Worm (Caenorhabditis elegans) whole organism, young adult: ENCODE measurements around the gene nduv-3.

Experiments used
- C06A6.2 ChIP-seq: fragments of 200-800 bp; sonication (Bioruptor generic); conservative IDR thresholded peaks from 2 replicates; pipeline ENCODE4 v1.3.6; 2022; ENCODE audit warnings: missing genetic modification characterization, missing compliant biosample characterization
- C17E4.6 ChIP-seq: fragments of 200-800 bp; sonication (Bioruptor generic); IDR thresholded peaks from 2 replicates; pipeline ENCODE4 v1.3.6; 2022; ENCODE audit warnings: missing genetic modification reagents, missing genetic modification characterization, missing compliant biosample characterization
- F22D6.2 ChIP-seq: sonication (generic microtip); optimal IDR thresholded peaks from 2 replicates; lab custom pipeline; 2016; ENCODE audit warnings: mild to moderate bottlenecking, missing genetic modification characterization, missing compliant biosample characterization
- F37B4.10 ChIP-seq: fragments of 200-800 bp; sonication (Bioruptor generic); IDR thresholded peaks from 2 replicates; pipeline ENCODE4 v1.3.6; 2022; ENCODE audit warnings: missing genetic modification characterization, missing compliant biosample characterization
- F39B2.1 ChIP-seq: fragments of 200-800 bp; sonication (Bioruptor generic); IDR thresholded peaks from 2 replicates; pipeline ENCODE4 v1.3.6; 2022; ENCODE audit warnings: missing genetic modification reagents, missing genetic modification characterization, missing compliant biosample characterization
- F55B11.4 ChIP-seq: sonication (generic microtip); optimal IDR thresholded peaks from 2 replicates; lab custom pipeline; 2016; ENCODE audit warnings: missing compliant biosample characterization, missing genetic modification characterization, borderline replicate concordance; ENCODE audit not compliant: insufficient read depth
- F57C9.4 ChIP-seq: sonication (generic microtip); optimal IDR thresholded peaks from 2 replicates; lab custom pipeline; 2017; ENCODE audit warnings: mild to moderate bottlenecking, missing genetic modification characterization, missing compliant biosample characterization
- T07F8.4 ChIP-seq: sonication (generic microtip); optimal IDR thresholded peaks from 2 replicates; lab custom pipeline; 2016; ENCODE audit warnings: mild to moderate bottlenecking, missing genetic modification characterization, moderate library complexity, missing compliant biosample characterization
- Y95B8A.8 ChIP-seq: fragments of 200-800 bp; sonication (Bioruptor generic); IDR thresholded peaks from 2 replicates; pipeline ENCODE4 v1.3.6; 2022; ENCODE audit warnings: missing genetic modification reagents, missing genetic modification characterization, missing compliant biosample characterization
- ZK185.1 ChIP-seq: sonication (generic microtip); optimal IDR thresholded peaks from 2 replicates; lab custom pipeline; 2016; ENCODE audit warnings: mild to moderate bottlenecking, missing genetic modification characterization, missing compliant biosample characterization; ENCODE audit not compliant: poor library complexity, severe bottlenecking
- akir-1 ChIP-seq: fragments of 200-800 bp; sonication (Bioruptor generic); optimal IDR thresholded peaks from 2 replicates; lab custom pipeline; 2018; ENCODE audit warnings: mild to moderate bottlenecking, missing genetic modification characterization, moderate library complexity, missing compliant biosample characterization
- athp-1 ChIP-seq: sonication (generic microtip); optimal IDR thresholded peaks from 2 replicates; lab custom pipeline; 2017; ENCODE audit warnings: mild to moderate bottlenecking, missing genetic modification characterization, missing compliant biosample characterization
- attf-3 ChIP-seq: fragments of 200-800 bp; sonication (Bioruptor generic); conservative IDR thresholded peaks from 2 replicates; pipeline ENCODE4 v1.3.6; 2022; ENCODE audit warnings: missing genetic modification reagents, missing genetic modification characterization, missing compliant biosample characterization
- attf-5 ChIP-seq: fragments of 200-800 bp; sonication (Bioruptor generic); optimal IDR thresholded peaks from 2 replicates; lab custom pipeline; 2018; ENCODE audit warnings: mild to moderate bottlenecking, missing genetic modification characterization, missing compliant biosample characterization
- bed-1 ChIP-seq: fragments of 200-800 bp; sonication (Bioruptor generic); IDR thresholded peaks from 2 replicates; pipeline ENCODE4 v1.3.6; 2022; ENCODE audit warnings: missing genetic modification reagents, missing genetic modification characterization, missing compliant biosample characterization
- ceh-100 ChIP-seq: fragments of 200-800 bp; sonication (Bioruptor generic); IDR thresholded peaks from 2 replicates; pipeline ENCODE4 v1.3.6; 2022; ENCODE audit warnings: missing genetic modification reagents, missing genetic modification characterization, missing compliant biosample characterization
- efl-1 ChIP-seq: fragments of 150-350 bp; optimal IDR thresholded peaks from 2 replicates; lab custom pipeline; 2014; ENCODE audit warnings: missing biosample characterization, missing genetic modification reagents, missing genetic modification characterization
- egl-18 ChIP-seq: fragments of 200-800 bp; sonication (Bioruptor generic); IDR thresholded peaks from 2 replicates; pipeline ENCODE4 v1.3.6; 2022; ENCODE audit warnings: missing genetic modification reagents, missing genetic modification characterization, missing compliant biosample characterization
- ekl-4 ChIP-seq: fragments of 200-800 bp; sonication (Bioruptor generic); IDR thresholded peaks from 2 replicates; pipeline ENCODE4 v1.3.6; 2022; ENCODE audit warnings: missing genetic modification reagents, missing genetic modification characterization, missing compliant biosample characterization
- him-1 ChIP-seq: sonication (generic microtip); optimal IDR thresholded peaks from 2 replicates; lab custom pipeline; 2016; ENCODE audit warnings: missing genotype, missing genetic modification reagents, missing genetic modification characterization, missing compliant biosample characterization
- hmg-20 ChIP-seq: fragments of 200-800 bp; sonication (Bioruptor generic); IDR thresholded peaks from 2 replicates; pipeline ENCODE4 v1.3.6; 2022; ENCODE audit warnings: missing genetic modification reagents, missing genetic modification characterization, missing compliant biosample characterization
- hsf-1 ChIP-seq: fragments of 200-800 bp; sonication (Bioruptor generic); IDR thresholded peaks from 2 replicates; pipeline ENCODE4 v1.3.6; 2022; ENCODE audit warnings: missing genetic modification reagents, missing genetic modification characterization, missing compliant biosample characterization
- let-607 ChIP-seq, 2 experiments: fragments of 200-800 bp in 1 of 2; sonication (Bioruptor generic) in 1 of 2; sonication (generic microtip) in 1 of 2; optimal IDR thresholded peaks; 2 replicates each; lab custom pipeline; 2016 to 2018; ENCODE audit warnings: mild to moderate bottlenecking in 2 of 2, missing compliant biosample characterization in 2 of 2, missing genetic modification characterization in 2 of 2, moderate library complexity in 2 of 2, missing genotype in 1 of 2
- lir-1 ChIP-seq: fragments of 200-800 bp; sonication (Bioruptor generic); conservative IDR thresholded peaks from 2 replicates; pipeline ENCODE4 v1.3.6; 2022; ENCODE audit warnings: missing genetic modification reagents, missing genetic modification characterization, missing compliant biosample characterization
- madf-10 ChIP-seq: sonication (generic microtip); optimal IDR thresholded peaks from 2 replicates; lab custom pipeline; 2016; ENCODE audit warnings: mild to moderate bottlenecking, missing genetic modification characterization, missing compliant biosample characterization
- madf-3 ChIP-seq: fragments of 200-800 bp; sonication (Bioruptor generic); IDR thresholded peaks from 2 replicates; pipeline ENCODE4 v1.3.6; 2022; ENCODE audit warnings: missing genetic modification reagents, missing genetic modification characterization, missing compliant biosample characterization
- madf-8 ChIP-seq: fragments of 200-800 bp; sonication (Bioruptor generic); conservative IDR thresholded peaks from 2 replicates; pipeline ENCODE4 v1.3.6; 2022; ENCODE audit warnings: missing genetic modification reagents, missing genetic modification characterization, missing compliant biosample characterization
- mcd-1 ChIP-seq: fragments of 200-800 bp; sonication (Bioruptor generic); IDR thresholded peaks from 2 replicates; pipeline ENCODE4 v1.3.6; 2022; ENCODE audit warnings: missing genetic modification reagents, missing genetic modification characterization, missing compliant biosample characterization
- mes-4 ChIP-seq: sonication (generic microtip); optimal IDR thresholded peaks from 2 replicates; lab custom pipeline; 2016; ENCODE audit warnings: missing genotype, missing genetic modification characterization, missing compliant biosample characterization
- nfya-2 ChIP-seq: fragments of 200-800 bp; sonication (Bioruptor generic); IDR thresholded peaks from 2 replicates; pipeline ENCODE4 v1.3.6; 2022; ENCODE audit warnings: missing genetic modification reagents, missing genetic modification characterization, missing compliant biosample characterization
- nhr-120 ChIP-seq: fragments of 200-800 bp; sonication (Bioruptor generic); IDR thresholded peaks from 2 replicates; pipeline ENCODE4 v1.3.6; 2022; ENCODE audit warnings: missing genetic modification characterization, missing compliant biosample characterization
- nhr-90 ChIP-seq: sonication (generic microtip); optimal IDR thresholded peaks from 2 replicates; lab custom pipeline; 2016; ENCODE audit warnings: missing genotype, mild to moderate bottlenecking, missing genetic modification characterization, missing compliant biosample characterization
- pbrm-1 ChIP-seq: fragments of 200-800 bp; sonication (Bioruptor generic); IDR thresholded peaks from 2 replicates; pipeline ENCODE4 v1.3.6; 2022; ENCODE audit warnings: missing genetic modification reagents, missing genetic modification characterization, missing compliant biosample characterization
- repo-1 ChIP-seq: sonication (generic microtip); optimal IDR thresholded peaks from 2 replicates; lab custom pipeline; 2017; ENCODE audit warnings: mild to moderate bottlenecking, missing genetic modification characterization, missing compliant biosample characterization
- rpc-1 ChIP-seq, 2 experiments: fragments of 150-350 bp in 1 of 2; sonication (generic microtip) in 1 of 2; optimal IDR thresholded peaks; 2 replicates each; lab custom pipeline; 2014 to 2018; ENCODE audit warnings: missing biosample characterization in 1 of 2, missing genetic modification characterization in 1 of 2, missing genetic modification reagents in 1 of 2, missing genotype in 1 of 2
- sea-2 ChIP-seq: fragments of 200-800 bp; sonication (Bioruptor generic); IDR thresholded peaks from 2 replicates; pipeline ENCODE4 v1.3.6; 2022; ENCODE audit warnings: missing genetic modification characterization, missing compliant biosample characterization
- snpc-1.1 ChIP-seq: sonication (generic microtip); optimal IDR thresholded peaks from 2 replicates; lab custom pipeline; 2017; ENCODE audit warnings: missing genetic modification characterization, mild to moderate bottlenecking, missing compliant biosample characterization, antibody characterized with exemption, moderate library complexity, missing genotype, missing genetic modification reagents; ENCODE audit not compliant: insufficient read depth
- snpc-1.3 ChIP-seq: sonication (generic microtip); optimal IDR thresholded peaks from 2 replicates; lab custom pipeline; 2017; ENCODE audit warnings: missing genetic modification characterization, mild to moderate bottlenecking, missing compliant biosample characterization, antibody characterized with exemption, moderate library complexity, missing genotype, missing genetic modification reagents; ENCODE audit not compliant: insufficient read depth
- tbp1 ChIP-seq: fragments of 200-800 bp; sonication (Bioruptor generic); optimal IDR thresholded peaks from 2 replicates; lab custom pipeline; 2018; ENCODE audit warnings: mild to moderate bottlenecking, missing genetic modification characterization, missing compliant biosample characterization
- unc-62 ChIP-seq: fragments of 150-350 bp; optimal IDR thresholded peaks from 2 replicates; lab custom pipeline; 2014; ENCODE audit warnings: missing biosample characterization, missing genetic modification reagents, missing genetic modification characterization
- zim-3 ChIP-seq: sonication (generic microtip); optimal IDR thresholded peaks from 2 replicates; lab custom pipeline; 2017; ENCODE audit warnings: mild to moderate bottlenecking, missing genetic modification characterization, moderate library complexity, missing compliant biosample characterization
- ztf-18 ChIP-seq: sonication (generic microtip); optimal IDR thresholded peaks from 2 replicates; lab custom pipeline; 2016; ENCODE audit warnings: missing genotype, mild to moderate bottlenecking, missing genetic modification characterization, missing compliant biosample characterization
- ztf-22 ChIP-seq: fragments of 200-800 bp; sonication (Bioruptor generic); optimal IDR thresholded peaks from 2 replicates; lab custom pipeline; 2018; ENCODE audit warnings: mild to moderate bottlenecking, missing genetic modification characterization, moderate library complexity, missing compliant biosample characterization
- ztf-25 ChIP-seq: fragments of 200-800 bp; sonication (Bioruptor generic); IDR thresholded peaks from 2 replicates; pipeline ENCODE4 v1.3.6; 2022; ENCODE audit warnings: missing genetic modification reagents, missing genetic modification characterization, missing compliant biosample characterization
- ztf-26 ChIP-seq: sonication (generic microtip); optimal IDR thresholded peaks from 2 replicates; lab custom pipeline; 2017; ENCODE audit warnings: missing genetic modification characterization, missing compliant biosample characterization
- ztf-28 ChIP-seq: fragments of 200-800 bp; sonication (Bioruptor generic); IDR thresholded peaks from 2 replicates; pipeline ENCODE4 v1.3.6; 2022; ENCODE audit warnings: missing genetic modification reagents, missing genetic modification characterization, missing compliant biosample characterization

nduv-3 gene

DNA sequence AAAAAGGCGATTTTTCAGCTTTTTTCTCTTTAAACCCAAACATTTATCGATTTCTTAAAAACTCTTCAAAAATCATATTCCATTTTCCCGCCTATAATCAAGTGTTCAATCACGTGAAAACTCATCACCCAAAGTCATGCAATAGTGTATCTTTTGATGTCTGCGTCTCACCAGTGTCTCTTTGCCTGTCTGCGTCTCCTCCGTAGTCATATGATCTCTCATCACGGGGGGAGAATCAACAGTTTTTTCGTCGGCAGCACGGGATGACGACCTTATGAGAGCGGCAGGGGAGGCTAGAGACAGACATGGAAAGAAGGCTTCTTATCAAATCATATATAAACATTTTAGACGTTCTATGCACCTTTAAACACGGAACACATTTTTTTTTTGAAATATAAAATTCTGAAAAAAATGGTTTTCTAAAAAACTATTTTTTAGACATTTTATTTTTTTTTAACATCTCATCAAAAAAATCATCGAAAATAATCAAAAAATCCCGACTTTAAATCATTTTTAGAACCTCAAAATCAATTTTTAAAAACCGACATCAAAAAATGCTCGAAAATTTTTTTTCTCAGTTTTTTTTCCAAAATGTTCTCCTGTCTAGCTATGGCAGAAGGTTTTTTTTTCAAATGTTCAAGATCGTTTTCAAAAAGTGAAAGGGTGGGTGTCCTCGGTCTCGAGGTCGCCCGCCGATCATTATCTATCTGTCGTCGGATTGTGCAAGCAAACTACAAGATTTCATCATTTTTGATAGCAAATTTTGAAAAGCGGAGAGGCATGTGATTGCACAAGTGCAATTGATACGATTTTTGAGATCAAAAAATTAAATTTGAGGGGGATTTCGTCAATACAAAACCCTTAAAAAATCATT lies 38.9 kb upstream of the nduv-3 start (continued):
- no peak for TF ChIP-seq him-1 (tag; lab: Kevin White, UChicago)
- peak; percentile 68 for TF ChIP-seq ztf-18 (tag; lab: Kevin White, UChicago)
- TF ChIP-seq F55B11.4 = no peak
- TF ChIP-seq nhr-120 (GFP tag; lab: Robert Waterston, UW) = peak; percentile 59; the same call in 1 of the 2 replicates
- TF ChIP-seq ztf-26 (tag; lab: Kevin White, UChicago) = peak; percentile 97
- TF ChIP-seq attf-5 = peak; percentile 99
- peak; percentile 92 for TF ChIP-seq ztf-22 (GFP tag; lab: Kevin White, UChicago)
- peak; percentile 94 for TF ChIP-seq F22D6.2
- TF ChIP-seq bed-1 (GFP tag; lab: Robert Waterston, UW) = peak; percentile 96
- peak; percentile 94 for TF ChIP-seq ZK185.1 (tag; lab: Kevin White, UChicago)
- peak; percentile 67; the same call in 1 of the 2 replicates for TF ChIP-seq hmg-20 (GFP tag; lab: Robert Waterston, UW)
- TF ChIP-seq ztf-25 (GFP tag; lab: Robert Waterston, UW) = no peak
- TF ChIP-seq zim-3 (tag; lab: Kevin White, UChicago) = peak; percentile 19
- peak; percentile 92 for TF ChIP-seq madf-10 (tag; lab: Kevin White, UChicago)
- TF ChIP-seq ztf-28 (GFP tag; lab: Robert Waterston, UW) = 0 out of 2 replicates have a peak, but pooled peaks have one; percentile 38
- TF ChIP-seq ceh-100 (GFP tag; lab: Robert Waterston, UW) = peak; percentile 77
- TF ChIP-seq mes-4 (tag; lab: Kevin White, UChicago) = no peak
- TF ChIP-seq efl-1 = peak; percentile 49
- TF ChIP-seq T07F8.4 = peak; percentile 35
- TF ChIP-seq F39B2.1 = peak; percentile 69
- TF ChIP-seq F37B4.10 (GFP tag; lab: Robert Waterston, UW) = peak; percentile 97
- peak; percentile 62 for TF ChIP-seq unc-62 (GFP tag; lab: Kevin White, UChicago)
- no peak for TF ChIP-seq snpc-1.3
- TF ChIP-seq F57C9.4 (tag; lab: Kevin White, UChicago) = peak; percentile 75
- TF ChIP-seq egl-18 (GFP tag; lab: Robert Waterston, UW) = peak; percentile 84
- TF ChIP-seq nfya-2 (GFP tag; lab: Robert Waterston, UW) = no peak
- peak; percentile 90 for TF ChIP-seq akir-1 (GFP tag; lab: Kevin White, UChicago)
- TF ChIP-seq rpc-1 (optimal IDR thresholded peaks at IDR 0.05; lab: Kevin White, UChicago) = no peak
- no peak for TF ChIP-seq rpc-1 (tag; optimal IDR thresholded peaks at IDR 0.05; lab: Kevin White, UChicago)
- peak; percentile 96 for TF ChIP-seq lir-1 (GFP tag; lab: Robert Waterston, UW)
- peak; percentile 93 for TF ChIP-seq madf-3 (GFP tag; lab: Robert Waterston, UW)
- peak; percentile 96 for TF ChIP-seq C06A6.2 (GFP tag; lab: Robert Waterston, UW)
- peak; percentile 99 for TF ChIP-seq ekl-4
- TF ChIP-seq C17E4.6 (GFP tag; lab: Robert Waterston, UW) = peak; percentile 92
- TF ChIP-seq sea-2 (GFP tag; lab: Robert Waterston, UW) = peak; percentile 97
- peak; percentile 63 for TF ChIP-seq attf-3 (GFP tag; lab: Robert Waterston, UW)

ce11 chrIV:2602862-2603189 lies 38.3 kb upstream of the nduv-3 start:
- TF ChIP-seq mcd-1 (GFP tag; lab: Robert Waterston, UW) (peak; percentile 46; the same call in 1 of the 2 replicates), let-607 (tag; optimal IDR thresholded peaks at IDR 0.05; lab: Kevin White, UChicago) (peak in 1 of 2 experiments; percentile 11), Y95B8A.8 (0 out of 2 replicates have a peak, but pooled peaks have one; percentile 17), athp-1 (tag; lab: Kevin White, UChicago) (peak; percentile 21), nhr-90 (no peak), pbrm-1 (GFP tag; lab: Robert Waterston, UW) (peak; percentile 51; the same call in 1 of the 2 replicates), sea-2 (GFP tag; lab: Robert Waterston, UW) (peak; percentile 11; the same call in 1 of the 2 replicates), tbp1 (GFP tag; lab: Kevin White, UChicago) (peak; percentile 47), hmg-20 (GFP tag; lab: Robert Waterston, UW) (no peak), madf-8 (0 out of 2 replicates have a peak, but pooled peaks have one; percentile 8), rpc-1 (optimal IDR thresholded peaks at IDR 0.05; lab: Kevin White, UChicago) (no peak), rpc-1 (tag; optimal IDR thresholded peaks at IDR 0.05; lab: Kevin White, UChicago) (peak; percentile 24), repo-1 (tag; lab: Kevin White, UChicago) (no peak), snpc-1.1 (no peak), hsf-1 (GFP tag; lab: Robert Waterston, UW) (0 out of 2 replicates have a peak, but pooled peaks have one; percentile 23)
